Worm (Caenorhabditis elegans) whole organism, L4 larva: ENCODE data around the gene clec-5.

Experiments used
- R02D3.7 ChIP-seq: fragments of 150-350 bp; sonication (generic microtip); optimal IDR thresholded peaks from 3 replicates; lab custom pipeline; 2014; ENCODE audit warnings: missing biosample characterization, missing genetic modification characterization
- T20F7.1 ChIP-seq: fragments of 200-800 bp; sonication (Bioruptor generic); optimal IDR thresholded peaks from 2 replicates; lab custom pipeline; 2018; ENCODE audit warnings: mild to moderate bottlenecking, missing genetic modification characterization, missing compliant biosample characterization
- Y5F2A.4 ChIP-seq: fragments of 200-800 bp; sonication (Bioruptor generic); optimal IDR thresholded peaks from 2 replicates; lab custom pipeline; 2018; ENCODE audit warnings: mild to moderate bottlenecking, missing genetic modification characterization, missing compliant biosample characterization
- ZK337.2 ChIP-seq: fragments of 200-800 bp; sonication (Bioruptor generic); IDR thresholded peaks from 2 replicates; pipeline ENCODE4 v1.3.6; 2022; ENCODE audit warnings: missing genetic modification reagents, missing genetic modification characterization, missing compliant biosample characterization
- aha-1 ChIP-seq: fragments of 150-350 bp; peaks from one replicate; lab custom pipeline; 2014; ENCODE audit warnings: missing biosample characterization, missing genetic modification characterization
- aly-2 ChIP-seq: sonication (generic microtip); optimal IDR thresholded peaks from 2 replicates; lab custom pipeline; 2018; ENCODE audit warnings: missing biosample characterization, missing genetic modification characterization
- ama-1 ChIP-seq: fragments of 150-350 bp; optimal IDR thresholded peaks from 2 replicates; lab custom pipeline; 2014; ENCODE audit warnings: inconsistent platforms, mixed read lengths
- ceh-28 ChIP-seq: fragments of 150-350 bp; optimal IDR thresholded peaks from 2 replicates; lab custom pipeline; 2014; ENCODE audit warnings: missing biosample characterization, missing genetic modification reagents, missing genetic modification characterization
- ceh-82 ChIP-seq: sonication (generic microtip); optimal IDR thresholded peaks from 2 replicates; lab custom pipeline; 2017; ENCODE audit warnings: missing biosample characterization, missing genetic modification characterization
- cey-2 ChIP-seq: sonication (generic microtip); optimal IDR thresholded peaks from 3 replicates; lab custom pipeline; 2017; ENCODE audit warnings: missing genetic modification characterization, mild to moderate bottlenecking, missing compliant biosample characterization, antibody characterized with exemption, borderline replicate concordance; ENCODE audit not compliant: insufficient read depth
- ctbp-1 ChIP-seq: fragments of 200-800 bp; sonication (Bioruptor generic); IDR thresholded peaks from 2 replicates; pipeline ENCODE4 v1.3.6; 2022; ENCODE audit warnings: missing genetic modification reagents, missing genetic modification characterization, missing compliant biosample characterization
- daf-16 ChIP-seq, 3 experiments: sonication (generic microtip); optimal IDR thresholded peaks; 2 replicates each; lab custom pipeline; 2016 to 2017; ENCODE audit warnings: missing genetic modification characterization in 3 of 3, missing genetic modification reagents in 3 of 3, mild to moderate bottlenecking in 2 of 3, missing compliant biosample characterization in 2 of 3, missing biosample characterization in 1 of 3, moderate library complexity in 1 of 3
- daf-19 ChIP-seq: fragments of 200-800 bp; sonication (Bioruptor generic); conservative IDR thresholded peaks from 2 replicates; pipeline ENCODE4 v1.3.6; 2022; ENCODE audit warnings: missing genetic modification characterization, missing compliant biosample characterization
- dmd-6 ChIP-seq: fragments of 200-800 bp; sonication (Bioruptor generic); IDR thresholded peaks from 2 replicates; pipeline ENCODE4 v1.3.6; 2022; ENCODE audit warnings: missing genetic modification reagents, missing genetic modification characterization, missing compliant biosample characterization
- dmd-8 ChIP-seq: fragments of 200-800 bp; sonication (Bioruptor generic); IDR thresholded peaks from 2 replicates; pipeline ENCODE4 v1.3.6; 2022; ENCODE audit warnings: missing genetic modification characterization, missing compliant biosample characterization
- egl-43 ChIP-seq: fragments of 200-800 bp; sonication (Bioruptor generic); IDR thresholded peaks from 2 replicates; pipeline ENCODE4 v1.3.6; 2022; ENCODE audit warnings: missing genetic modification reagents, missing genetic modification characterization, missing compliant biosample characterization
- fos-1 ChIP-seq: fragments of 150-350 bp; optimal IDR thresholded peaks from 2 replicates; lab custom pipeline; 2014; ENCODE audit warnings: missing biosample characterization, missing genetic modification characterization
- hlh-11 ChIP-seq: fragments of 200-800 bp; sonication (Bioruptor generic); optimal IDR thresholded peaks from 2 replicates; lab custom pipeline; 2018; ENCODE audit warnings: mild to moderate bottlenecking, missing genetic modification characterization, missing compliant biosample characterization
- hlh-30 ChIP-seq: sonication (generic microtip); optimal IDR thresholded peaks from 2 replicates; lab custom pipeline; 2017; ENCODE audit warnings: antibody characterized with exemption, mild to moderate bottlenecking, missing genetic modification characterization, missing compliant biosample characterization; ENCODE audit not compliant: insufficient read depth
- lim-7 ChIP-seq: fragments of 200-800 bp; sonication (Bioruptor generic); IDR thresholded peaks from 2 replicates; pipeline ENCODE4 v1.3.6; 2022; ENCODE audit warnings: missing genetic modification characterization, missing compliant biosample characterization
- lin-1 ChIP-seq: fragments of 200-800 bp; sonication (Bioruptor generic); IDR thresholded peaks from 2 replicates; pipeline ENCODE4 v1.3.6; 2022; ENCODE audit warnings: missing genetic modification reagents, missing genetic modification characterization, missing compliant biosample characterization
- lin-29 ChIP-seq: fragments of 200-800 bp; sonication (Bioruptor generic); IDR thresholded peaks from 2 replicates; pipeline ENCODE4 v1.3.6; 2022; ENCODE audit warnings: missing genetic modification reagents, missing genetic modification characterization, missing compliant biosample characterization
- lin-38 ChIP-seq: fragments of 200-800 bp; sonication (Bioruptor generic); IDR thresholded peaks from 2 replicates; pipeline ENCODE4 v1.3.6; 2022; ENCODE audit warnings: missing genetic modification reagents, missing genetic modification characterization, missing compliant biosample characterization
- lin-39 ChIP-seq: fragments of 150-350 bp; optimal IDR thresholded peaks from 2 replicates; lab custom pipeline; 2014; ENCODE audit warnings: missing biosample characterization, missing genetic modification reagents, missing genetic modification characterization
- madf-5 ChIP-seq, 2 experiments: fragments of 200-800 bp; sonication (Bioruptor generic); IDR thresholded peaks; 2 replicates each; pipeline ENCODE4 v1.3.6; 2022; ENCODE audit warnings: missing compliant biosample characterization in 2 of 2, missing genetic modification characterization in 2 of 2
- mdl-1 ChIP-seq, 2 experiments: fragments of 150-350 bp in 1 of 2; sonication (generic microtip) in 1 of 2; optimal IDR thresholded peaks; 2 replicates each; lab custom pipeline; 2014 to 2017; ENCODE audit warnings: missing biosample characterization in 2 of 2, missing genetic modification characterization in 2 of 2
- mdt-29 ChIP-seq: fragments of 200-800 bp; sonication (Bioruptor generic); IDR thresholded peaks from 2 replicates; pipeline ENCODE4 v1.3.6; 2022; ENCODE audit warnings: missing genetic modification reagents, missing genetic modification characterization, missing compliant biosample characterization
- mes-2 ChIP-seq: sonication (generic microtip); optimal IDR thresholded peaks from 2 replicates; lab custom pipeline; 2016; ENCODE audit warnings: missing genotype, mild to moderate bottlenecking, missing genetic modification characterization, missing compliant biosample characterization; ENCODE audit not compliant: poor library complexity, severe bottlenecking
- nhr-111 ChIP-seq: fragments of 200-800 bp; sonication (Bioruptor generic); optimal IDR thresholded peaks from 2 replicates; lab custom pipeline; 2018; ENCODE audit warnings: mild to moderate bottlenecking, missing genetic modification characterization, missing compliant biosample characterization
- nhr-28 ChIP-seq: fragments of 150-350 bp; optimal IDR thresholded peaks from 2 replicates; lab custom pipeline; 2014; ENCODE audit warnings: missing biosample characterization, missing genetic modification characterization
- nhr-6 ChIP-seq: fragments of 150-350 bp; optimal IDR thresholded peaks from 2 replicates; lab custom pipeline; 2014; ENCODE audit warnings: missing biosample characterization, missing genetic modification characterization
- nhr-76 ChIP-seq: fragments of 150-350 bp; optimal IDR thresholded peaks from 2 replicates; lab custom pipeline; 2014; ENCODE audit warnings: missing biosample characterization, missing genetic modification characterization
- nhr-77 ChIP-seq: fragments of 150-350 bp; optimal IDR thresholded peaks from 2 replicates; lab custom pipeline; 2014; ENCODE audit warnings: missing biosample characterization, missing genetic modification characterization
- pha-4 ChIP-seq, 2 experiments: fragments of 150-350 bp in 1 of 2; fragments of 200-800 bp in 1 of 2; sonication (Bioruptor generic) in 1 of 2; IDR thresholded peaks in 1 of 2; optimal IDR thresholded peaks in 1 of 2; 2 replicates each; pipeline versions ENCODE4 v1.3.6 to Lab custom; 2014 to 2022; ENCODE audit warnings: missing genetic modification characterization in 2 of 2, missing genetic modification reagents in 2 of 2, missing biosample characterization in 1 of 2, missing compliant biosample characterization in 1 of 2
- pqm-1 ChIP-seq: sonication (generic microtip); optimal IDR thresholded peaks from 2 replicates; lab custom pipeline; 2017; ENCODE audit warnings: missing biosample characterization, missing genetic modification characterization
- zfp-2 ChIP-seq: sonication (generic microtip); optimal IDR thresholded peaks from 2 replicates; lab custom pipeline; 2016; ENCODE audit warnings: mild to moderate bottlenecking, missing genetic modification characterization, missing compliant biosample characterization
- zip-2 ChIP-seq: fragments of 150-350 bp; optimal IDR thresholded peaks from 2 replicates; lab custom pipeline; 2014; ENCODE audit warnings: missing biosample characterization, missing genetic modification characterization

Gene clec-5

DNA sequence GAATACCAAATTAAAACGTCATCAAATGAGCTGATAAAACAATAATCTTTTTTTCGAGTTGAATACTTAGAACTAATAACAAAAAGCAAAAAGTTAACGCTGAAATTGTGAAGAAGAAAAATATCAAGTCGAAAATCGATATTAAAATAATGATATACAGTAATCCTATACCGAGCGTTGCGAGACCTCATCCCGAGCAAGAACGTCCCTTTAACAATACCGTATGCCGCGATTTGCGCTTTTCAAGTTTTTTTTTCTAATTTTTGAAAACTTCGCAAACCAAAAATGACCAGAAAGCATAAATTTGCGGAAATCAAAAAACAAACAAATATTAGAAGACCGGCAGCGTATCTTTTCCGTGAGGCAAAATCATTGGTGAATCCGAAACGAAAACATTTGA, 7.6 kb upstream of the clec-5 start, which contains the start of gene F26F4.5:
Gene F26F4.5 (minus strand): TSS at position 256 of the 400 bp plus-strand sequence.
- TF ChIP-seq nhr-76 (no peak), lin-38 (GFP tag; lab: Robert Waterston, UW) (peak; percentile 45; the same call in 1 of the 2 replicates), aha-1 (tag; lab: Kevin White, UChicago) (peak; percentile 70)

- TF ChIP-seq ceh-28 (tag; lab: Kevin White, UChicago) = no peak
- peak; percentile 36; the same call in 1 of the 2 replicates for TF ChIP-seq dmd-6
- TF ChIP-seq nhr-28 (tag; lab: Kevin White, UChicago) = peak; percentile 8
- no peak for TF ChIP-seq daf-16 (GFP tag; optimal IDR thresholded peaks at IDR 0.05; lab: Kevin White, UChicago)
- TF ChIP-seq daf-16 (tag; optimal IDR thresholded peaks at IDR 0.05; lab: Kevin White, UChicago) = peak; percentile 42
- TF ChIP-seq madf-5 (GFP tag; IDR thresholded peaks at IDR 0.05; lab: Robert Waterston, UW) = no peak
Observed at ce11 chrIII:4887291-4887690, 3.9 kb upstream of the clec-5 start, which contains the start of gene clec-6. clec-6 (minus strand) TSS chrIII:4887444.

ce11 chrIII:4881955-4882354, 1.5 kb downstream of the clec-5 start:
- TF ChIP-seq pha-4 (GFP tag; IDR thresholded peaks at IDR 0.05; lab: Robert Waterston, UW) = no peak
- no peak for TF ChIP-seq pha-4 (tag; optimal IDR thresholded peaks at IDR 0.05; lab: Kevin White, UChicago)
- no peak for TF ChIP-seq zfp-2 (tag; lab: Kevin White, UChicago)
- TF ChIP-seq nhr-28 (tag; lab: Kevin White, UChicago) = peak; percentile 11
- no peak for TF ChIP-seq ctbp-1 (GFP tag; lab: Robert Waterston, UW)
- TF ChIP-seq daf-19 = no peak
- TF ChIP-seq pqm-1 (tag; lab: Kevin White, UChicago) = peak; percentile 38
- TF ChIP-seq mdl-1 (tag; optimal IDR thresholded peaks at IDR 0.05; lab: Kevin White, UChicago) = no peak
- TF ChIP-seq dmd-6 = 0 out of 2 replicates have a peak, but pooled peaks have one; percentile 17
- no peak for TF ChIP-seq cey-2 (tag; lab: Kevin White, UChicago)
- TF ChIP-seq lim-7 = no peak
- no peak for TF ChIP-seq daf-16 (GFP tag; optimal IDR thresholded peaks at IDR 0.05; lab: Kevin White, UChicago)
- peak; percentile 22 for TF ChIP-seq daf-16 (tag; optimal IDR thresholded peaks at IDR 0.05; lab: Kevin White, UChicago)
- no peak for TF ChIP-seq T20F7.1
- peak; percentile 12 for TF ChIP-seq hlh-11
- no peak for TF ChIP-seq ZK337.2 (GFP tag; lab: Robert Waterston, UW)
- no peak for TF ChIP-seq aly-2
- TF ChIP-seq ama-1 (lab: Kevin White, UChicago) = no peak
- TF ChIP-seq hlh-30 = no peak
- TF ChIP-seq zip-2 = no peak
- no peak for TF ChIP-seq lin-1 (GFP tag; lab: Robert Waterston, UW)
- no peak for TF ChIP-seq ceh-82 (tag; lab: Kevin White, UChicago)
- no peak for TF ChIP-seq lin-29 (GFP tag; lab: Robert Waterston, UW)
- no peak for TF ChIP-seq nhr-111 (GFP tag; lab: Kevin White, UChicago)
- TF ChIP-seq dmd-8 = no peak
- no peak for TF ChIP-seq R02D3.7 (tag; lab: Kevin White, UChicago)
- no peak for TF ChIP-seq fos-1 (tag; lab: Kevin White, UChicago)
- TF ChIP-seq Y5F2A.4 (GFP tag; lab: Kevin White, UChicago) = no peak
- no peak for TF ChIP-seq nhr-6 (tag; lab: Kevin White, UChicago)
- no peak for TF ChIP-seq mdt-29
- TF ChIP-seq mes-2 (tag; lab: Kevin White, UChicago) = no peak
- no peak for TF ChIP-seq lin-39 (tag; lab: Kevin White, UChicago)
- TF ChIP-seq nhr-77 = no peak

- TF ChIP-seq egl-43 (GFP tag; lab: Robert Waterston, UW) (no peak), ceh-28 (tag; lab: Kevin White, UChicago) (peak; percentile 38), lin-38 (GFP tag; lab: Robert Waterston, UW) (peak; percentile 62)
Observed at ce11 chrIII:4879445-4879844, 4.0 kb downstream of the clec-5 start, which contains the start of gene C35D10.1. C35D10.1 (plus strand) TSS chrIII:4879745.
